Fruit fly (Drosophila melanogaster): Measurements from ENCODE around the gene Asciz.

The Asciz gene

DNA sequence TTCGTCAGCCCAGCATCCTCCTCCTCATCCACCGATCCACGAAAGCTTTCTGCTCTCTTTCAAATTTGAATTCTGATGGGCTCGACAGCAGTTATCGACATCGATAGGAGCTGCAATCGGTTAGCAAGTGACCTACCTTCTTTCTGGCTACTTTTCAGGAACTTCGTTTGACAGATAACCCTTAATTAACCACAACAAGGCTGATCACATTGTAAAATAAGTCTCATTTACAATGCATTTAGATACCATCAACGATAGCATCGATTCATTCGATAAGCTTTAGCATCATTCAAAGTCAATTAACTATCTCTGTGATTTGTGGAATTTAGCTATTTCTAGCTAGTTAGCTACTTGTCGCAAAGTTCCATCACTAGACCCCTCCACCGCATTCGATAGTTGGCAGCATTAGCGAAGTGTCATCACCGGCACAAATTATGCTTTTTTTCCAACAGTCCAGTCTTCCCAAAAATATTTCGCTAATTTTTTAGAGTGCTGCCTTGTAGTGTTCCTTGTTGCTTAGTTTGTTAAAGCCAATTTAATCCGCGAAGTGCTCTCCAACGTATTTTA, 12.6 kb upstream of the Asciz start, which contains the start of the genes MnM and Girdin (continued):
- TF ChIP-seq Nf-YB (GFP tag; optimal IDR thresholded peaks at IDR 0.05), result no peak
- peak; percentile 41 for TF ChIP-seq CG12104 (GFP tag; optimal IDR thresholded peaks at IDR 0.05)
- peak; percentile 98 for TF ChIP-seq Ets65A (GFP tag)
- TF ChIP-seq CG43689 (GFP tag; IDR thresholded peaks at IDR 0.05), result no peak
- no peak for TF ChIP-seq dati (GFP tag; IDR thresholded peaks at IDR 0.05)
- TF ChIP-seq ssp (GFP tag; IDR thresholded peaks at IDR 0.05), result peak; percentile 66
- TF ChIP-seq CG1832 (GFP tag; optimal IDR thresholded peaks at IDR 0.05), result no peak
- no peak for TF ChIP-seq CG6683 (GFP tag; optimal IDR thresholded peaks at IDR 0.05)
- TF ChIP-seq pfk (GFP tag; optimal IDR thresholded peaks at IDR 0.05), result no peak
- no peak for TF ChIP-seq CG6654 (GFP tag; optimal IDR thresholded peaks at IDR 0.05)
- no peak for TF ChIP-seq CG10431 (GFP tag; optimal IDR thresholded peaks at IDR 0.05)
- TF ChIP-seq CrebB (tag; optimal IDR thresholded peaks at IDR 0.05), result peak; percentile 12
- TF ChIP-seq CG34422 (GFP tag; IDR thresholded peaks at IDR 0.05), result no peak
- TF ChIP-seq Gug (GFP tag; IDR thresholded peaks at IDR 0.05), result peak; percentile 56; the same call in 2 of the 4 replicates
- TF ChIP-seq esg (GFP tag; conservative IDR thresholded peaks at IDR 0.05), result peak; percentile 42
- no peak for TF ChIP-seq D19B (GFP tag; optimal IDR thresholded peaks at IDR 0.05)
- peak; percentile 59 for TF ChIP-seq nerfin-2 (GFP tag; IDR thresholded peaks at IDR 0.05; ENCODE audit: partially characterized antibody)
- peak; percentile 95 for TF ChIP-seq HmgD (GFP tag; optimal IDR thresholded peaks at IDR 0.05)
- no peak for TF ChIP-seq cato (GFP tag; optimal IDR thresholded peaks at IDR 0.05; ENCODE audit: borderline replicate concordance)
- TF ChIP-seq bigmax (GFP tag; optimal IDR thresholded peaks at IDR 0.05), result no peak
- no peak for TF ChIP-seq aop (GFP tag; IDR thresholded peaks at IDR 0.05)
- TF ChIP-seq CG10979 (tag; optimal IDR thresholded peaks at IDR 0.05), result peak; percentile 36
- TF ChIP-seq HmgZ (tag; optimal IDR thresholded peaks at IDR 0.05), result peak; percentile 82
- TF ChIP-seq CG10462 (GFP tag; optimal IDR thresholded peaks at IDR 0.05), result peak; percentile 55
- TF ChIP-seq tup (GFP tag; optimal IDR thresholded peaks at IDR 0.05), result no peak
- no peak for TF ChIP-seq unpg (GFP tag; optimal IDR thresholded peaks at IDR 0.05)
- TF ChIP-seq Deaf1 (tag; optimal IDR thresholded peaks at IDR 0.05), result no peak
- TF ChIP-seq gem (tag; optimal IDR thresholded peaks at IDR 0.05), result no peak
- TF ChIP-seq C15 (GFP tag; IDR thresholded peaks at IDR 0.05), result no peak
- TF ChIP-seq CG3995 (GFP tag; optimal IDR thresholded peaks at IDR 0.05), result peak; percentile 86
- peak; percentile 53; the same call in 1 of the 2 replicates for TF ChIP-seq CG32532 (GFP tag; IDR thresholded peaks at IDR 0.05)
- TF ChIP-seq zf30C (GFP tag; optimal IDR thresholded peaks at IDR 0.05), result no peak
- no peak for TF ChIP-seq run (tag; optimal IDR thresholded peaks at IDR 0.05)
- peak; percentile 44 for TF ChIP-seq CG18599 (GFP tag; optimal IDR thresholded peaks at IDR 0.05)
- peak; percentile 71 for TF ChIP-seq sens (GFP tag)
- no peak for TF ChIP-seq Asciz (GFP tag; optimal IDR thresholded peaks at IDR 0.05)
- TF ChIP-seq fd3F (GFP tag; optimal IDR thresholded peaks at IDR 0.05), result peak; percentile 43
- peak; percentile 86 for TF ChIP-seq pho (GFP tag; optimal IDR thresholded peaks at IDR 0.05)
- TF ChIP-seq zen2 (GFP tag; IDR thresholded peaks at IDR 0.05; ENCODE audit: partially characterized antibody), result no peak; the same call in 2 of the 3 replicates
- peak; percentile 17 for TF ChIP-seq CG31388 (GFP tag; optimal IDR thresholded peaks at IDR 0.05)
- peak; percentile 74; the same call in 2 of the 3 replicates for TF ChIP-seq CG34224 (GFP tag; IDR thresholded peaks at IDR 0.05; ENCODE audit: partially characterized antibody)
- no peak for TF ChIP-seq CTCF (GFP tag; optimal IDR thresholded peaks at IDR 0.05)
- TF ChIP-seq tin (GFP tag; optimal IDR thresholded peaks at IDR 0.05), result peak; percentile 69
